Fruit fly (Drosophila melanogaster): ENCODE data around the gene CG32269.
A peak's percentile ranks its signal among the peaks of the same experiment; 100 is the strongest.

The CG32269 gene

dm6 chr3L:3222643-3223389, 14.0 kb upstream of the CG32269 start, which contains the start of the genes RpL28 and eIF1 (continued):
- TF ChIP-seq sisA (GFP tag; IDR thresholded peaks at IDR 0.05) (peak; percentile 73), Nf-YC (tag; optimal IDR thresholded peaks at IDR 0.05) (peak; percentile 81), D (optimal IDR thresholded peaks at IDR 0.05) (no peak), D (GFP tag; optimal IDR thresholded peaks at IDR 0.05) (peak; percentile 90), nmo (GFP tag; optimal IDR thresholded peaks at IDR 0.05) (peak; percentile 90), CG14014 (GFP tag; IDR thresholded peaks at IDR 0.05) (peak; percentile 73), Nf-YB (GFP tag; optimal IDR thresholded peaks at IDR 0.05) (peak; percentile 64), Dp (GFP tag; optimal IDR thresholded peaks at IDR 0.05) (peak; percentile 60), CG12236 (GFP tag; optimal IDR thresholded peaks at IDR 0.05) (peak; percentile 85), bowl (GFP tag; IDR thresholded peaks at IDR 0.05) (0 out of 2 replicates have a peak, but pooled peaks have one; percentile 58), danr (GFP tag; IDR thresholded peaks at IDR 0.05) (0 out of 2 replicates have a peak, but pooled peaks have one; percentile 28), Blimp-1 (GFP tag; optimal IDR thresholded peaks at IDR 0.05) (peak; percentile 69), chif (GFP tag; optimal IDR thresholded peaks at IDR 0.05) (peak; percentile 84 to 91), CG7745 (tag; optimal IDR thresholded peaks at IDR 0.05) (peak; percentile 40), zfh1 (GFP tag; IDR thresholded peaks at IDR 0.05) (peak; percentile 93), NK7.1 (GFP tag; optimal IDR thresholded peaks at IDR 0.05) (peak; percentile 84), CG11085 (GFP tag; IDR thresholded peaks at IDR 0.05) (peak; percentile 87), twi (tag; optimal IDR thresholded peaks at IDR 0.05) (peak; percentile 73), Kr (GFP tag; optimal IDR thresholded peaks at IDR 0.05) (peak; percentile 88), CG10147 (GFP tag; optimal IDR thresholded peaks at IDR 0.05) (peak; percentile 65), vnd (GFP tag; IDR thresholded peaks at IDR 0.05; ENCODE audit: partially characterized antibody) (peak; percentile 77), GATAe (GFP tag; conservative IDR thresholded peaks at IDR 0.05) (peak; percentile 56), crc (GFP tag; optimal IDR thresholded peaks at IDR 0.05) (peak; percentile 89), zfh2 (GFP tag; optimal IDR thresholded peaks at IDR 0.05) (peak; percentile 90), CG10321 (GFP tag; IDR thresholded peaks at IDR 0.05) (peak; percentile 73), Gsc (GFP tag; IDR thresholded peaks at IDR 0.05) (no peak), crol (GFP tag; IDR thresholded peaks at IDR 0.05) (peak; percentile 36; the same call in 1 of the 2 replicates), CG10366 (GFP tag; IDR thresholded peaks at IDR 0.05) (peak; percentile 87), CG10209 (GFP tag; optimal IDR thresholded peaks at IDR 0.05) (peak; percentile 95), Adf1 (GFP tag; IDR thresholded peaks at IDR 0.05) (peak; percentile 58), CG17568 (GFP tag; optimal IDR thresholded peaks at IDR 0.05) (no peak), otp (GFP tag; IDR thresholded peaks at IDR 0.05) (peak; percentile 94), emc (GFP tag; optimal IDR thresholded peaks at IDR 0.05) (peak; percentile 90), btn (GFP tag; optimal IDR thresholded peaks at IDR 0.05) (peak; percentile 79), nau (GFP tag; optimal IDR thresholded peaks at IDR 0.05) (peak; percentile 89), Ptx1 (GFP tag; IDR thresholded peaks at IDR 0.05) (peak; percentile 86), tio (GFP tag; optimal IDR thresholded peaks at IDR 0.05) (no peak), MBD-R2 (GFP tag; IDR thresholded peaks at IDR 0.05) (peak; percentile 43; the same call in 1 of the 2 replicates), CG10565 (GFP tag; optimal IDR thresholded peaks at IDR 0.05) (peak; percentile 79), org-1 (GFP tag; optimal IDR thresholded peaks at IDR 0.05) (peak; percentile 86), CG5953 (GFP tag; IDR thresholded peaks at IDR 0.05) (peak; percentile 80), Jarid2 (GFP tag; optimal IDR thresholded peaks at IDR 0.05) (peak; percentile 78), Dbx (GFP tag; IDR thresholded peaks at IDR 0.05) (peak; percentile 90), pnt (GFP tag; optimal IDR thresholded peaks at IDR 0.05) (peak; percentile 49), hb (GFP tag; IDR thresholded peaks at IDR 0.05; ENCODE audit: partially characterized antibody) (peak; percentile 74; the same call in 1 of the 3 replicates), Bteb2 (GFP tag; optimal IDR thresholded peaks at IDR 0.05) (peak; percentile 86), Opbp (GFP tag; IDR thresholded peaks at IDR 0.05; ENCODE audit: partially characterized antibody) (peak; percentile 99), CG4854 (GFP tag; optimal IDR thresholded peaks at IDR 0.05) (peak; percentile 85), da (GFP tag; optimal IDR thresholded peaks at IDR 0.05) (peak; percentile 89)
